Fruit fly (Drosophila melanogaster): ENCODE measurements around the gene Lsd-2.

The Lsd-2 gene

dm6 chrX:15026897-15027296 is 49.1 kb downstream of the Lsd-2 start (continued):
- TF ChIP-seq CG8359 (GFP tag; optimal IDR thresholded peaks at IDR 0.05; ENCODE audit: borderline replicate concordance) (no peak), CG8281 (tag; optimal IDR thresholded peaks at IDR 0.05) (no peak), CG13894 (tag; optimal IDR thresholded peaks at IDR 0.05) (no peak), stc (GFP tag; IDR thresholded peaks at IDR 0.05) (0 out of 2 replicates have a peak, but pooled peaks have one; percentile 7), ash1 (GFP tag; optimal IDR thresholded peaks at IDR 0.05) (no peak), Atf3 (GFP tag; optimal IDR thresholded peaks at IDR 0.05) (no peak), insv (GFP tag; optimal IDR thresholded peaks at IDR 0.05) (peak in 1 of 2 experiments; percentile 29), CG11504 (tag; optimal IDR thresholded peaks at IDR 0.05) (peak; percentile 26), CG17361 (GFP tag; IDR thresholded peaks at IDR 0.05) (0 out of 3 replicates have a peak, but pooled peaks have one; percentile 13), CG2199 (GFP tag; IDR thresholded peaks at IDR 0.05) (no peak), ro (GFP tag; IDR thresholded peaks at IDR 0.05) (no peak), CG3838 (GFP tag; optimal IDR thresholded peaks at IDR 0.05) (no peak), CG7987 (GFP tag; optimal IDR thresholded peaks at IDR 0.05) (no peak), al (GFP tag; IDR thresholded peaks at IDR 0.05) (no peak), ERR (GFP tag; optimal IDR thresholded peaks at IDR 0.05) (no peak), sens-2 (GFP tag; IDR thresholded peaks at IDR 0.05) (no peak), corto (GFP tag; optimal IDR thresholded peaks at IDR 0.05) (no peak), CG14667 (GFP tag; IDR thresholded peaks at IDR 0.05) (no peak), phol (tag; optimal IDR thresholded peaks at IDR 0.05) (peak; percentile 28), pnt (GFP tag; optimal IDR thresholded peaks at IDR 0.05) (peak; percentile 5), sima (GFP tag; optimal IDR thresholded peaks at IDR 0.05) (no peak), CG2116 (GFP tag; optimal IDR thresholded peaks at IDR 0.05) (no peak), CG17186 (GFP tag; optimal IDR thresholded peaks at IDR 0.05) (no peak), Sox102F (GFP tag; optimal IDR thresholded peaks at IDR 0.05) (peak; percentile 45), dpn (GFP tag; optimal IDR thresholded peaks at IDR 0.05) (peak in 1 of 2 experiments; percentile 8), Blimp-1 (GFP tag; optimal IDR thresholded peaks at IDR 0.05) (peak; percentile 23), CG4424 (GFP tag; optimal IDR thresholded peaks at IDR 0.05) (peak; percentile 34), CG9817 (tag; optimal IDR thresholded peaks at IDR 0.05) (no peak), Hmr (GFP tag; optimal IDR thresholded peaks at IDR 0.05) (no peak), fd96Cb (tag; optimal IDR thresholded peaks at IDR 0.05) (peak; percentile 34), CG34376 (GFP tag; optimal IDR thresholded peaks at IDR 0.05) (no peak), CG18262 (tag; optimal IDR thresholded peaks at IDR 0.05) (peak; percentile 36), esg (GFP tag; conservative IDR thresholded peaks at IDR 0.05) (no peak), CG4360 (GFP tag; IDR thresholded peaks at IDR 0.05) (no peak), Ets97D (GFP tag; optimal IDR thresholded peaks at IDR 0.05) (no peak), z (GFP tag; IDR thresholded peaks at IDR 0.05) (0 out of 3 replicates have a peak, but pooled peaks have one; percentile 38), zfh1 (GFP tag; IDR thresholded peaks at IDR 0.05) (0 out of 3 replicates have a peak, but pooled peaks have one; percentile 18), CG15514 (GFP tag; optimal IDR thresholded peaks at IDR 0.05) (no peak), Xrp1 (GFP tag; IDR thresholded peaks at IDR 0.05) (peak; percentile 42), CG30403 (GFP tag; optimal IDR thresholded peaks at IDR 0.05) (peak; percentile 24), Gug (GFP tag; IDR thresholded peaks at IDR 0.05) (no peak), bsh (GFP tag; optimal IDR thresholded peaks at IDR 0.05) (peak in 1 of 2 experiments; percentile 32), bowl (GFP tag; IDR thresholded peaks at IDR 0.05) (no peak), CG12659 (GFP tag; optimal IDR thresholded peaks at IDR 0.05) (no peak), CG15011 (GFP tag; optimal IDR thresholded peaks at IDR 0.05) (no peak), dimm (GFP tag; IDR thresholded peaks at IDR 0.05) (no peak), HLH54F (GFP tag; optimal IDR thresholded peaks at IDR 0.05) (no peak), Dp (GFP tag; optimal IDR thresholded peaks at IDR 0.05) (no peak), danr (GFP tag; IDR thresholded peaks at IDR 0.05) (no peak), Sry-δ (GFP tag; optimal IDR thresholded peaks at IDR 0.05) (no peak), Opbp (GFP tag; IDR thresholded peaks at IDR 0.05; ENCODE audit: partially characterized antibody) (no peak)
